Fruit fly (Drosophila melanogaster) whole organism: ENCODE data around the gene mu2.

Experiments
- CG8478 ChIP-seq: fragments of >200 bp; optimal IDR thresholded peaks from 2 replicates; lab custom pipeline; 2018; ENCODE audit warnings: inconsistent platforms
- Dll ChIP-seq: fragments of >200 bp; optimal IDR thresholded peaks from 2 replicates; lab custom pipeline; 2017
- EcR ChIP-seq, 2 experiments: fragments of >200 bp; optimal IDR thresholded peaks; 2 replicates each; lab custom pipeline; 2017; ENCODE audit warnings: missing biosample characterization in 2 of 2, missing genetic modification characterization in 2 of 2, missing genetic modification reagents in 2 of 2
- pan ChIP-seq: fragments of >200 bp; optimal IDR thresholded peaks from 2 replicates; lab custom pipeline; 2017
- psq ChIP-seq: fragments of >200 bp; optimal IDR thresholded peaks from 2 replicates; lab custom pipeline; 2017
- usp ChIP-seq: fragments of >200 bp; optimal IDR thresholded peaks from 2 replicates; lab custom pipeline; 2017; ENCODE audit warnings: missing biosample characterization, missing genetic modification characterization, mixed read lengths

The mu2 gene

DNA sequence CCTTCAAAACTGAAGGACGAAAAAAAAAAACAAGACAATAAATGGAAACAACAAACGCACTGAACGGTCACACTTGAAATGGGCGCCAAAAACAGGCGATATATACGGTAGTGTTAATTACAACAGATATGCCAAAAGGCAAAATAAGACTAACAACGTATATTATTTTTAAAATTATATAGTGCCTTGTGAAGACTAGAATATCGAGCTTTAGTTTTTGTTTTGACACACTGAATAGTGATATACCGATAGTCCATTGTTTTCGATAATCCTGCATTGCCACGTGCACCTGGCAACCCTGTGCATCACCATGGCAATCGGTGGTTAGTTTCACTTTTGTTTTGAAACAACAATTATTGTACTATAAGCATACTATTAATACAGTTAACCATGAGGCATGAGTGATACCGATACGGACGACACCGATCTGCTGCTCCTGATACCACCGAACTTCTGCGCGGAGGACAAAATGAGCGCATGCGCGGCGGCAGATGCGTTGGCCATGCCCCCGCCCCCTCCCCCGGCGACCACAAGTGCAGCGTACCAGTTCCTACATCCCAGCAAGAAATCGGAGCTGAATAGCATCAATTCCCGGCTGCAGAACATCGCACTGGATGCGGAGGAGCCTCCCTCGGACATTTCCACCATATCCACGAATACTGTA is at the start of gene mu2, which contains the start of gene Cnb:
Gene mu2, minus strand, starts transcription at position 13 of the 664 bp plus-strand sequence.
Gene Cnb, plus strand, starts transcription at position 103 of the 664 bp plus-strand sequence.
- no peak for TF ChIP-seq Dll
- no peak for TF ChIP-seq psq
- TF ChIP-seq CG8478 (lab: Kevin White, UChicago), result no peak
- no peak for TF ChIP-seq EcR (GFP tag; optimal IDR thresholded peaks at IDR 0.05; lab: Kevin White, UChicago)
- TF ChIP-seq usp, result no peak
- no peak for TF ChIP-seq pan (lab: Kevin White, UChicago)

DNA sequence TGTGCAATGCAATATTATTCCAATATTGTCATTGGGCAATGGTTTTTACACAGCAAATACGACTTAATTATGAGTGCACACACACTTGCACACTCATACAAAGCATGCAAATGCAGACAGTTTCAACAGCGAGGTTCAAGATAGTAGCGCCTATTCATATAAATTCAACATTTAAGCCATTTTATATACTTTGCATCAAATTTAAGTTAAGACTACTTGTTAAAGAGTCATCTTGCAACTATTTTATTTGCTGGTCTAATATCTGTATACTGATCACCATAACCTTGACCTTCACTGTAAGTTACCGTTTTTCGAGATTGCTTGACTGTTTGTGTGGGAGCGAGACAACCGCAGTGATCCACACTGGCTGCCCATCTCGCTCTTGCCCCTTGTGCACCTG is 38.1 kb upstream of the mu2 start:
- TF ChIP-seq Dll (no peak), pan (lab: Kevin White, UChicago) (no peak), psq (no peak), EcR (GFP tag; optimal IDR thresholded peaks at IDR 0.05; lab: Kevin White, UChicago) (no peak), CG8478 (lab: Kevin White, UChicago) (no peak), usp (no peak)

DNA sequence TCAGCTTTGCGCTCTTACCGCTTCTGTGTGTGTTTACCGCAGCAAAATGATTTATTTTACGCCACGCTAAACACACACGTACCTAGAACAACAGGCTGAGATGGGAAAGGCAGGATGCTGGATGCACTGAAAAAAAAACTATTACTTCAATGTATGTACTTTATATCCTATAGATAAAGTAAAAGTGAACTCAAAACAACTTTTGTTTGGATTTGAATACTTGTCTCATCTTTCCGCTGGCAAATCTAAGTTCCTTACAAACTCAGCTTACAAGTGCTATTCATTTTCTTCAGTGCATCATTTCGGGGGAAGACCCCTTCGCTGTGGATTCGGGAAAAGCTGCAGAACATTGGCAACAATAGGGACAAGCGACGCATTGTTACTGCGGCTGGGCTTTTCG is 29.5 kb upstream of the mu2 start:
- TF ChIP-seq pan (lab: Kevin White, UChicago), result no peak
- TF ChIP-seq psq, result no peak
- TF ChIP-seq usp, result no peak
- no peak for TF ChIP-seq Dll
- TF ChIP-seq EcR (GFP tag; optimal IDR thresholded peaks at IDR 0.05; lab: Kevin White, UChicago), result no peak
- no peak for TF ChIP-seq CG8478 (lab: Kevin White, UChicago)

DNA sequence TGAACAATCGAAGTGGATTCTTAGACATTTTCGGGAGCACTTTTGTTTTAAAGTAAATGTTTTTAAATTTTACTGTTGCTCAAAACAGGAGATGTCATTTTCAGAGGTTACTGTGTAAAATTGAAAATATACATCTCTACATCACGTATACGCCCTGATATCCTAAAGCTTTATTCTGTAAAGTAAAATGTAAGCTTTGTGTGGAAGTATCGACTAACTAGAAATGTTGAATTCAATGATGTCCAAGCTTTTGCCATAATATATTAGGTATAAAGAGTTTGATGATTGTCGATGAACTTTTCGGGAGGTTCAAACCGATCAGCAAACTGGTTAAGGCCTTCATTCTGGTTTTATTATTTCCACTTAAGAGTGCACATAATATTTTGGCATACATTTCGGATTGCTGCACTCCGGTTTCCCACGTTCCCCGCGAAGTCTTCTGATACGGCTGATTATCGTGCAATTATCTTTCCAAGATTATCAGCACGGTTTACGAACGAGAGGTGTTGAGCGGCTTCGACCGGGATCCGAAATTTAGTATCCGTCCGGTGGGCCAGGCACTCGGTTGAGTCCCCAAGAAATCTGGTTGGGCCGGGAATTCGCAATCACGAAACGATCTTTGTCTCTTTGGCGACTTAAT is 23.9 kb upstream of the mu2 start, which contains the start of the genes CG11815 and acs:
Gene CG11815, minus strand, starts transcription at position 98 of the 640 bp plus-strand sequence.
Gene acs, plus strand, starts transcription at position 536 of the 640 bp plus-strand sequence.
- TF ChIP-seq Dll, result no peak
- no peak for TF ChIP-seq EcR (GFP tag; optimal IDR thresholded peaks at IDR 0.05; lab: Kevin White, UChicago)
- TF ChIP-seq usp, result no peak
- no peak for TF ChIP-seq psq

DNA sequence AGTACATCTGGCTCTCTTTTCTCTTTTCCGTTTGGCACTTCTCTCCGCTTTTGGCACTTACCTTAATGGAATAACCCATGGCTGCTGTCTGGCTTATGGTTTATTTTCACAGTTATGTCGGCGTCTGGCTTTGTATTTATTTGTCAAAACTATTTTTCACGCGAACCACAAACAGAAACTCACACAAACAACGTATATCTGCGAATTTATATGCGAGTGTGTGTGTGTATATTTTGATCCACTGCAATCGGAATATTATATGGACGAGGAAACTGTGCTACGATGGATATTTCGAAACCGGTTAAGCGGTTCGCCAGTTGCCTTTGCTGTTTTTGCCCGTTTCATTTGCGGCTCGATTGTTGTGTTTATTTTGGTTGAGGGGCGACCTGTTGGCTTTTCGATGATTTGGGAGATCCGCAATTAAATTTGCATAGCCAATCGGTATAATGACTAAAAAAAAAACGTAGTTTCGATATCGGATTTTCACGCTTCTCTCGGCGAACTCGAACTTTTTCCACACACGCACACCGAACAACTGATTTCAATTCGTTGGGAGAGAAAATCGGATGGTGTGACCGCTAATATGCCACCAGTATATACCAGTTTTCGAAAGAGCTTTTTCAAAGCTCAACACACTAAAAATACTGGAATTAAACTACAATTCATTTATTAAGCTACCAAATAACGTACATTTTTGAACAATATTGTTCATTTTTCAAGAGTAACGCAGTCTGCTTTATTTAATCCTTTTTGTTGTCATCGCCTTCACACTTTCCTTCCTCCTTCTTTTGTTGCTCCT is 22.5 kb upstream of the mu2 start, which contains the start of gene CG1927:
Gene CG1927, minus strand, starts transcription at position 541 of the 799 bp plus-strand sequence.
- no peak for TF ChIP-seq CG8478 (lab: Kevin White, UChicago)
- TF ChIP-seq Dll, result no peak
- no peak for TF ChIP-seq usp
- TF ChIP-seq pan (lab: Kevin White, UChicago), result no peak
- no peak for TF ChIP-seq EcR (GFP tag; optimal IDR thresholded peaks at IDR 0.05; lab: Kevin White, UChicago)
- TF ChIP-seq psq, result no peak

DNA sequence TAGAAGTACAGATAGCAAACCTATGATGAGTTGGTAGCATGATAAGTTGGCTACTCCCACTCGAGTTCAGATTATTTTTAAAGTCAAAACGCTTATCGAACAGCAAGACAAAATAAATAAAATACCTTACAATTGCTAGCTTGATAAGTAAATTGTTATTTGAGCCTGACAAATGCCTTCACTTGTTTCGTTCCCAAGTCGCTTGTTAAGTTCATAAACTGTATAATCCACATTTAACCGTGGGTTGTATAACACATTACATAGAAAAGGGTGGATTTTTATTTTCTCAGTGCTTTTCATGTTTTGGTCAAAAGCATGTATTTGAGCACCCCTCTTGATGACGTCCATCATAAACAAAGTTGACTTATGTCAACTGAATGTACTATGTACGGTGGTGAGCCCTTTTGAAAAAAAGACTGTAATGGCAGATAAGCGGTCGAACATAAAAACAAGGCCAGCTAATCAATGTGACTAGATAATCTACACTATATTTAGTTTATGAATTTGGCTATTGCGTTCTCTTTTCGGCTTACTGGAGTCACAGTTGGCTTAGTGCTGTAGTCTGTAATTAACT is 21.6 kb upstream of the mu2 start:
- no peak for TF ChIP-seq pan (lab: Kevin White, UChicago)
- TF ChIP-seq EcR (GFP tag; optimal IDR thresholded peaks at IDR 0.05; lab: Kevin White, UChicago), result no peak
- TF ChIP-seq Dll, result no peak
- TF ChIP-seq psq, result no peak
- TF ChIP-seq usp, result no peak
- no peak for TF ChIP-seq CG8478 (lab: Kevin White, UChicago)

DNA sequence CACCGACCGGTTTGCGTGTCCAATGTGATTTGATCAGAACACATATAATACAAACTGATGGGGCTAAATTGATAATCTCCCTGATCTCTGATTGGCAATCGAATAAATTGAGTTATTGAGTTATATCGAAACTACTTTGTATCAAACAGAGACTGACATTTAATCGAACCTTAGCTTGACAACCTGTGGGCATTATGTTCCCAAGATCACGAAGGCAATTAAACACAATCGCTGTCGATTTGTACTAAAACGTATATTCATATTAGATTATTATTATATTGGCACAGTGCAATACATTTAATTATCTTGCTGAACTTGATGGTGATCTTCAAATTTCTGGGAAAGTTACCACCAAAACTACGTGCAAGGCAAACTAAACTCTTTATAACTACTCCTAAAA is 21.1 kb upstream of the mu2 start:
- TF ChIP-seq usp, result no peak
- no peak for TF ChIP-seq Dll
- TF ChIP-seq CG8478 (lab: Kevin White, UChicago), result no peak
- TF ChIP-seq pan (lab: Kevin White, UChicago), result no peak
- no peak for TF ChIP-seq EcR (GFP tag; optimal IDR thresholded peaks at IDR 0.05; lab: Kevin White, UChicago)
- TF ChIP-seq psq, result no peak

DNA sequence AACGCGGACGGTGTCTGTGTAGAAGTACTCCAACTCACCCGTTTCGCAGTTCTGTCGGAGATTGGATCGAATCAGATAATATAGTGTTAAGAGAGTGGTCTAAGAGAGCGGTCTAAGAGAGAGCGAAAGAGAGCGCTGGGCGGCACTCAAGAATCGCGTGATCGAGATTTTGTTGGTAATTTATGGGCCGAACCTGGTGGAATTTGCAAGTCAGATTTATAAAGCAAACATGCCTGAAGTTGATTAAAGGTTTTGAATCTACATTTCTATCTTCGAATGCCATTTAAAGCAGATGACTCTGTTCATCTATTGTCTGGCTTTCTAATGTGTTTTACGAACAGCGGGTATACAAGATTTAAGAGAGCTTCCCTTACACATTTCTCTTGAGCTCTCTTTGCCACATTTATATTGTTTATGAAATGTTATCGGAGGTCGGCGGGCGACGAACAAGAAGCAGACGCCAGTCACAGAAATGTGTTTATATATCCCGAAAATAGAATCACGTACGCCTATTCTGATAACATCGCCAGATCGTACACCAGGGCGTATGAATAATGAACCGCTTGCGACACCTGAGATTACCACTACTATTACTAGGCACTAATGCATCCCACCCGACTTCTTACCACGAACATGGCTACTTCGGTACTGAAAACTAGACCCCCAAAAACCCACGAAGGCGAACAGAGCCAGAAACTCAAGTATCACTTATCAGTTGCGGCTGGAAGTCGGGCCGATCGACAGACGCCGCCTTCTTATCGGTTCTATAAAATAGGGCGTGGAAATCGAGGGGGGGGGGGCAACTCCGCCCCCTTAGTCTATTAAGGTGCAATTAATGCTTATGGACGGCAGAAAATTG is 20.4 kb upstream of the mu2 start:
- TF ChIP-seq CG8478 (lab: Kevin White, UChicago), result no peak
- no peak for TF ChIP-seq EcR (GFP tag; optimal IDR thresholded peaks at IDR 0.05; lab: Kevin White, UChicago)
- no peak for TF ChIP-seq psq
- no peak for TF ChIP-seq usp
- TF ChIP-seq pan (lab: Kevin White, UChicago), result no peak
- TF ChIP-seq Dll, result no peak

DNA sequence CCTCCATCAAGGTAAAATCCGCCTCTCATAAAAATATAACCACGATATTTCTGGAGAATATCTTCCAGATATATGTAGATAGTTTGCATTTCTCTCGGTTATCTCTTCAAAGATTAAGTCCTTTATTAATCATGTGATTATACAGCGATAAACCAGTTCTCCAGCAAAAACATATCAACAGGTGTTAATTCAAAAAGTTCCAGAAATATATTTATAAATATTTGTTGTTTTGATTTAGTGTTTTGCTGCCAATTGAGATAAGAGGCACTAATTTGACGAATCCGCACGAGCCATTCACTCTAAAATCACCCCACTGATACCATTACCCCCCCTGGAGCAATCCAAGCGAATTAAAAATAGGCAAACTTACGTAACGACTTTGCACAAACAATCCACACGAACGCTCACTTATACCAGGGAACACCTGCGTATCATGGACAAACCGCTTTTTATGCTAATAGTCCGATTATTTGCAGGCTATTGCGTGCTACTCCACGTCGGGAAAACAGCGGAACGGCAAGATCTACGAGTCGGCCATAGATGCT is 17.4 kb upstream of the mu2 start:
- TF ChIP-seq usp (no peak), pan (lab: Kevin White, UChicago) (no peak), psq (no peak), CG8478 (lab: Kevin White, UChicago) (no peak), EcR (GFP tag; optimal IDR thresholded peaks at IDR 0.05; lab: Kevin White, UChicago) (no peak), Dll (no peak)

DNA sequence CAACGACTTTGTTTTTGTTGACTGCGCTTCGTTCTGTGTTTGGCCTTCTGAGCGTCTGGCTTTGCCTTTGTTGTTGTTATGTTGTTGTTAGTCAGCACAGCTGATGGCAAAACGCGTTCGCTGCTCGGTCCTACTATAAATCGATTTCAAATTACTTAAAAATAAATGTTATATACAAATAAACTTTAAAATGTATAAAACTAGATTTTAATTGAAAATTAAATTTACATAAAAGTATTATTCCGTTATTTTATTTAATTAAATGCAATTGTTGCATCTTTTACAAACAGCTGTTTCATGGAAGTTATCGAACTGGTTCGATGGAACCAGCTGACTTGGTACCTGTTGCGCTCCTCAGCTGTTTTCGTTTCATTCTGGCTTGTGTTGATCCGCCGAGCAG is 16.8 kb upstream of the mu2 start, which contains the start of gene mv:
Gene mv, minus strand, starts transcription at position 80 of the 400 bp plus-strand sequence.
- no peak for TF ChIP-seq pan (lab: Kevin White, UChicago)
- TF ChIP-seq psq, result no peak
- no peak for TF ChIP-seq CG8478 (lab: Kevin White, UChicago)
- no peak for TF ChIP-seq EcR (GFP tag; optimal IDR thresholded peaks at IDR 0.05; lab: Kevin White, UChicago)
- TF ChIP-seq usp, result no peak
- TF ChIP-seq Dll, result no peak

DNA sequence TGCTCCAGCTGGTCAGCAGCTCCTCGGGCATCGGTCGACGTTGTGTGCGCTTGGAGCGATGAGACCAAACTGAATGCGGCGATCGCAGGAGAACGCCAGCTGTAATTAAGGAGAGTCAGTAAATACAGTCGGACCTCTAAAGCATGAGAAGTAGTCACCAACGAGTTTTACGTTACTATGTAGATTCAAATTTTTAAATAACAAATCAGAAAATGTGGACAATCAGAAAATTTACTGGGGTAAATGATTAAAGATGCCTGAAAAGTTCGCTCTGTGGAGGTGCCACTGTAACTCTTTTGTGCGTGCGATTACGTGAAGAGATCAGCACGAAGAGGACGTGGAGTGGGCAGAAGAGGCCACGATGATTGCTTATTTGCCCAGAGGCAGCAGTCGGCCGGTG is 15.7 kb upstream of the mu2 start, which contains the start of gene SCOT:
Gene SCOT, plus strand, starts transcription at position 180 of the 400 bp plus-strand sequence.
- TF ChIP-seq CG8478 (lab: Kevin White, UChicago) (no peak), psq (no peak), pan (lab: Kevin White, UChicago) (no peak), EcR (GFP tag; optimal IDR thresholded peaks at IDR 0.05; lab: Kevin White, UChicago) (no peak), usp (no peak), Dll (no peak)
